Fruit fly (Drosophila melanogaster): ENCODE measurements around the gene Naa30B.
A peak's percentile ranks its signal among the peaks of the same experiment; 100 is the strongest.

Naa30B gene

dm6 chr3L:1423371-1423770 is 48.5 kb downstream of the Naa30B start, which contains the start of gene CG9173:
CG9173 (minus strand) TSS chr3L:1423471.
- TF ChIP-seq Spps (tag; optimal IDR thresholded peaks at IDR 0.05) (no peak), oc (tag; optimal IDR thresholded peaks at IDR 0.05) (peak; percentile 22), gsb-n (tag; optimal IDR thresholded peaks at IDR 0.05) (peak; percentile 34), CG34422 (GFP tag; IDR thresholded peaks at IDR 0.05) (no peak)

DNA sequence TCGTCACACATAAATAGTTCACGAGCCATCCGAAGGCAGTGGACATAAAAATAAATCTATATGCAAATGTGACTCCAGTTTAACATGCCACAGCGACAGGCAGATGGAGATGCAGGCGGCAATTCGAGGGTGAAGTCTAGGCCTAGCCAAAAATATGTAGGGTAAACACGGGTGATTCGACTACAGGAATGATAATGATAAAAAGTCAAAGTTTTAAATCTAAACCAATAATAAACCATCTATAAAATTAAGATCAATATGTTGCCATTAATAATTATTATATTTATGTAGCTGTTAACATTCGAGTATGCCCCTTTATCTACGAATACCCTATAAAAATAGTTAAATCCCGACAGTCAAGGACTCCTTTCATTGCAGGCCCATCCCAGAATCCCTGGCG is 50.9 kb downstream of the Naa30B start:
- TF ChIP-seq D19A (tag; optimal IDR thresholded peaks at IDR 0.05) (peak; percentile 20), Dad (GFP tag; optimal IDR thresholded peaks at IDR 0.05) (no peak), CG4424 (GFP tag; optimal IDR thresholded peaks at IDR 0.05) (peak; percentile 41), lmd (GFP tag; IDR thresholded peaks at IDR 0.05) (0 out of 2 replicates have a peak, but pooled peaks have one; percentile 16), CG6272 (GFP tag; IDR thresholded peaks at IDR 0.05) (no peak), pnt (GFP tag; optimal IDR thresholded peaks at IDR 0.05) (no peak), CG4404 (GFP tag; IDR thresholded peaks at IDR 0.05) (peak; percentile 42; the same call in 1 of the 2 replicates), Xrp1 (GFP tag; IDR thresholded peaks at IDR 0.05) (peak; percentile 47; the same call in 1 of the 2 replicates), prd (optimal IDR thresholded peaks at IDR 0.05) (no peak), prd (GFP tag; IDR thresholded peaks at IDR 0.05) (peak; percentile 35; the same call in 1 of the 3 replicates), CG1603 (tag; optimal IDR thresholded peaks at IDR 0.05) (peak; percentile 5), Blimp-1 (GFP tag; optimal IDR thresholded peaks at IDR 0.05) (peak; percentile 43), gsb-n (tag; optimal IDR thresholded peaks at IDR 0.05) (no peak), bsh (GFP tag; optimal IDR thresholded peaks at IDR 0.05) (peak in 1 of 2 experiments; percentile 26), D19B (GFP tag; optimal IDR thresholded peaks at IDR 0.05) (no peak), dmrt99B (tag; optimal IDR thresholded peaks at IDR 0.05) (peak; percentile 12), CG43689 (GFP tag; IDR thresholded peaks at IDR 0.05) (no peak), D (optimal IDR thresholded peaks at IDR 0.05) (no peak), D (GFP tag; optimal IDR thresholded peaks at IDR 0.05) (peak; percentile 18), CG18764 (GFP tag; optimal IDR thresholded peaks at IDR 0.05) (no peak), Ptx1 (GFP tag; IDR thresholded peaks at IDR 0.05) (peak; percentile 26; the same call in 1 of the 2 replicates), ken (GFP tag; IDR thresholded peaks at IDR 0.05) (no peak), CG11085 (GFP tag; IDR thresholded peaks at IDR 0.05) (no peak), CG7372 (GFP tag; IDR thresholded peaks at IDR 0.05) (no peak), seq (GFP tag; IDR thresholded peaks at IDR 0.05) (no peak), CG6689 (GFP tag; IDR thresholded peaks at IDR 0.05) (0 out of 2 replicates have a peak, but pooled peaks have one; percentile 5), Asciz (GFP tag; optimal IDR thresholded peaks at IDR 0.05) (peak; percentile 10), lola (GFP tag; optimal IDR thresholded peaks at IDR 0.05) (no peak), luna (GFP tag; optimal IDR thresholded peaks at IDR 0.05) (no peak), Adf1 (GFP tag; IDR thresholded peaks at IDR 0.05) (no peak), Ets97D (GFP tag; optimal IDR thresholded peaks at IDR 0.05) (no peak), gem (tag; optimal IDR thresholded peaks at IDR 0.05) (peak; percentile 4), stc (GFP tag; IDR thresholded peaks at IDR 0.05) (no peak), zfh1 (GFP tag; IDR thresholded peaks at IDR 0.05) (peak; percentile 63; the same call in 2 of the 3 replicates), Atf3 (GFP tag; optimal IDR thresholded peaks at IDR 0.05) (no peak), CG3995 (GFP tag; optimal IDR thresholded peaks at IDR 0.05) (no peak), Optix (GFP tag; IDR thresholded peaks at IDR 0.05) (no peak), ash1 (GFP tag; optimal IDR thresholded peaks at IDR 0.05) (no peak), CG10979 (tag; optimal IDR thresholded peaks at IDR 0.05) (peak; percentile 45), Dek (tag; optimal IDR thresholded peaks at IDR 0.05) (no peak), CG2712 (tag; optimal IDR thresholded peaks at IDR 0.05) (peak; percentile 39), knrl (GFP tag; IDR thresholded peaks at IDR 0.05; ENCODE audit: partially characterized antibody) (no peak), Bgb (GFP tag; IDR thresholded peaks at IDR 0.05; ENCODE audit: partially characterized antibody) (no peak), ara (GFP tag; IDR thresholded peaks at IDR 0.05) (0 out of 2 replicates have a peak, but pooled peaks have one; percentile 20), CG7271 (tag; optimal IDR thresholded peaks at IDR 0.05) (peak; percentile 26), CG1529 (GFP tag; optimal IDR thresholded peaks at IDR 0.05) (no peak)

Measured in whole organism, embryonic.